Worm (Caenorhabditis elegans) whole organism, L3 larva: Measurements from ENCODE around the gene W01D2.6.
A peak's percentile ranks its signal among the peaks of the same experiment; 100 is the strongest.

Source experiments
- R02D3.7 ChIP-seq: fragments of 150-350 bp; optimal IDR thresholded peaks from 2 replicates; lab custom pipeline; 2014; ENCODE audit warnings: missing biosample characterization, missing genetic modification characterization
- ZK546.5 ChIP-seq: sonication (generic microtip); optimal IDR thresholded peaks from 2 replicates; lab custom pipeline; 2017; ENCODE audit warnings: missing biosample characterization, missing genetic modification characterization
- aly-2 ChIP-seq: fragments of 150-350 bp; optimal IDR thresholded peaks from 2 replicates; lab custom pipeline; 2014; ENCODE audit warnings: missing biosample characterization, missing genetic modification characterization
- ama-1 ChIP-seq: fragments of 150-350 bp; optimal IDR thresholded peaks from 2 replicates; lab custom pipeline; 2018
- ceh-16 ChIP-seq: sonication (generic microtip); optimal IDR thresholded peaks from 2 replicates; lab custom pipeline; 2017; ENCODE audit warnings: missing biosample characterization, missing genetic modification characterization
- ceh-82 ChIP-seq: fragments of 150-350 bp; optimal IDR thresholded peaks from 2 replicates; lab custom pipeline; 2014; ENCODE audit warnings: missing biosample characterization, missing genetic modification characterization
- ceh-9 ChIP-seq: sonication (generic microtip); optimal IDR thresholded peaks from 2 replicates; lab custom pipeline; 2018; ENCODE audit warnings: missing biosample characterization, missing genetic modification characterization
- egl-27 ChIP-seq: sonication (generic microtip); optimal IDR thresholded peaks from 4 replicates; lab custom pipeline; 2017; ENCODE audit warnings: missing biosample characterization, missing genetic modification reagents, missing genetic modification characterization
- elt-2 ChIP-seq: sonication (generic microtip); optimal IDR thresholded peaks from 2 replicates; lab custom pipeline; 2016; ENCODE audit warnings: missing genetic modification reagents, mild to moderate bottlenecking, missing genetic modification characterization, missing compliant biosample characterization
- elt-3 ChIP-seq, 3 experiments: fragments of 150-350 bp in 1 of 3; sonication (generic microtip) in 2 of 3; optimal IDR thresholded peaks; 2 replicates in 2 of 3; 4 replicates in 1 of 3; lab custom pipeline; 2014 to 2017; ENCODE audit warnings: missing biosample characterization in 3 of 3, missing genetic modification characterization in 3 of 3
- eor-1 ChIP-seq, 2 experiments: fragments of 150-350 bp; optimal IDR thresholded peaks; 2 replicates each; lab custom pipeline; 2014 to 2018; ENCODE audit warnings: missing biosample characterization in 2 of 2, missing genetic modification characterization in 2 of 2
- fkh-10 ChIP-seq: sonication (generic microtip); optimal IDR thresholded peaks from 2 replicates; lab custom pipeline; 2017; ENCODE audit warnings: missing biosample characterization, missing genetic modification reagents, missing genetic modification characterization
- fkh-2 ChIP-seq: fragments of 150-350 bp; optimal IDR thresholded peaks from 2 replicates; lab custom pipeline; 2014; ENCODE audit warnings: missing biosample characterization, missing genetic modification reagents, missing genetic modification characterization
- hmg-11 ChIP-seq: sonication (generic microtip); optimal IDR thresholded peaks from 2 replicates; lab custom pipeline; 2016; ENCODE audit warnings: missing genetic modification characterization, missing compliant biosample characterization
- jun-1 ChIP-seq: fragments of 150-350 bp; optimal IDR thresholded peaks from 2 replicates; lab custom pipeline; 2014; ENCODE audit warnings: missing biosample characterization, missing genetic modification reagents, missing genetic modification characterization
- lin-15B ChIP-seq: fragments of 150-350 bp; optimal IDR thresholded peaks from 2 replicates; lab custom pipeline; 2014; ENCODE audit warnings: missing biosample characterization, missing genetic modification characterization
- lin-39 ChIP-seq: fragments of 150-350 bp; optimal IDR thresholded peaks from 2 replicates; lab custom pipeline; 2018; ENCODE audit warnings: missing biosample characterization, missing genetic modification reagents, missing genetic modification characterization
- lsy-12 ChIP-seq: sonication (generic microtip); optimal IDR thresholded peaks from 2 replicates; lab custom pipeline; 2016; ENCODE audit warnings: mild to moderate bottlenecking, missing genetic modification characterization, missing compliant biosample characterization
- mdl-1 ChIP-seq: fragments of 150-350 bp; optimal IDR thresholded peaks from 2 replicates; lab custom pipeline; 2014; ENCODE audit warnings: missing biosample characterization, missing genetic modification characterization
- mml-1 ChIP-seq: fragments of 150-350 bp; sonication (generic microtip); optimal IDR thresholded peaks from 3 replicates; lab custom pipeline; 2014; ENCODE audit warnings: missing biosample characterization, missing genetic modification characterization
- nfya-1 ChIP-seq: sonication (generic microtip); optimal IDR thresholded peaks from 2 replicates; lab custom pipeline; 2017; ENCODE audit warnings: missing genetic modification characterization, mild to moderate bottlenecking, missing compliant biosample characterization, antibody characterized with exemption, moderate library complexity; ENCODE audit not compliant: insufficient read depth
- nhr-11 ChIP-seq: fragments of 150-350 bp; optimal IDR thresholded peaks from 2 replicates; lab custom pipeline; 2014; ENCODE audit warnings: missing biosample characterization, missing genetic modification characterization
- nhr-12 ChIP-seq: fragments of 150-350 bp; optimal IDR thresholded peaks from 2 replicates; lab custom pipeline; 2014; ENCODE audit warnings: missing biosample characterization, missing genetic modification characterization
- nhr-23 ChIP-seq: fragments of 150-350 bp; optimal IDR thresholded peaks from 2 replicates; lab custom pipeline; 2014; ENCODE audit warnings: missing biosample characterization, missing genetic modification reagents, missing genetic modification characterization
- nhr-237 ChIP-seq: fragments of 150-350 bp; optimal IDR thresholded peaks from 2 replicates; lab custom pipeline; 2014; ENCODE audit warnings: missing biosample characterization, missing genetic modification characterization
- nhr-28 ChIP-seq: fragments of 150-350 bp; optimal IDR thresholded peaks from 2 replicates; lab custom pipeline; 2014; ENCODE audit warnings: missing biosample characterization, missing genetic modification characterization
- nhr-43 ChIP-seq: sonication (generic microtip); optimal IDR thresholded peaks from 2 replicates; lab custom pipeline; 2016; ENCODE audit warnings: mild to moderate bottlenecking, missing genetic modification characterization, missing compliant biosample characterization; ENCODE audit not compliant: poor library complexity, severe bottlenecking
- nhr-67 ChIP-seq: fragments of 150-350 bp; optimal IDR thresholded peaks from 2 replicates; lab custom pipeline; 2014; ENCODE audit warnings: missing biosample characterization, missing genetic modification characterization
- nhr-76 ChIP-seq: fragments of 150-350 bp; sonication (generic microtip); optimal IDR thresholded peaks from 5 replicates; lab custom pipeline; 2014; ENCODE audit warnings: missing biosample characterization, missing genetic modification characterization
- nhr-77 ChIP-seq: fragments of 150-350 bp; optimal IDR thresholded peaks from 2 replicates; lab custom pipeline; 2014; ENCODE audit warnings: missing biosample characterization, missing genetic modification characterization
- pha-4 ChIP-seq: fragments of 150-350 bp; optimal IDR thresholded peaks from 2 replicates; lab custom pipeline; 2014; ENCODE audit warnings: missing biosample characterization, missing genetic modification reagents, missing genetic modification characterization
- pqm-1 ChIP-seq: fragments of 150-350 bp; optimal IDR thresholded peaks from 2 replicates; lab custom pipeline; 2017; ENCODE audit warnings: missing biosample characterization, missing genetic modification characterization, inconsistent platforms
- sea-2 ChIP-seq: fragments of 150-350 bp; sonication (generic microtip); optimal IDR thresholded peaks from 4 replicates; lab custom pipeline; 2014; ENCODE audit warnings: missing biosample characterization, missing genetic modification reagents, missing genetic modification characterization
- skn-1 ChIP-seq: fragments of 150-350 bp; optimal IDR thresholded peaks from 2 replicates; lab custom pipeline; 2014; ENCODE audit warnings: missing biosample characterization, missing genetic modification characterization
- snpc-4 ChIP-seq: fragments of 150-350 bp; optimal IDR thresholded peaks from 2 replicates; lab custom pipeline; 2014; ENCODE audit warnings: missing biosample characterization, missing genetic modification characterization
- tbx-2 ChIP-seq: sonication (generic microtip); optimal IDR thresholded peaks from 2 replicates; lab custom pipeline; 2016; ENCODE audit warnings: mild to moderate bottlenecking, missing genetic modification characterization, missing compliant biosample characterization
- unc-39 ChIP-seq: sonication (generic microtip); optimal IDR thresholded peaks from 4 replicates; lab custom pipeline; 2017; ENCODE audit warnings: missing biosample characterization, missing genetic modification characterization
- unc-62 ChIP-seq: fragments of 150-350 bp; sonication (generic microtip); optimal IDR thresholded peaks from 4 replicates; lab custom pipeline; 2014; ENCODE audit warnings: missing biosample characterization, missing genetic modification reagents, missing genetic modification characterization
- zag-1 ChIP-seq: fragments of 150-350 bp; optimal IDR thresholded peaks from 2 replicates; lab custom pipeline; 2014; ENCODE audit warnings: missing biosample characterization, missing genetic modification characterization
- ztf-11 ChIP-seq: fragments of 150-350 bp; optimal IDR thresholded peaks from 2 replicates; lab custom pipeline; 2014; ENCODE audit warnings: missing biosample characterization, missing genetic modification characterization
- ztf-4 ChIP-seq: fragments of 150-350 bp; optimal IDR thresholded peaks from 2 replicates; lab custom pipeline; 2014; ENCODE audit warnings: missing biosample characterization, missing genetic modification characterization

W01D2.6 gene

DNA sequence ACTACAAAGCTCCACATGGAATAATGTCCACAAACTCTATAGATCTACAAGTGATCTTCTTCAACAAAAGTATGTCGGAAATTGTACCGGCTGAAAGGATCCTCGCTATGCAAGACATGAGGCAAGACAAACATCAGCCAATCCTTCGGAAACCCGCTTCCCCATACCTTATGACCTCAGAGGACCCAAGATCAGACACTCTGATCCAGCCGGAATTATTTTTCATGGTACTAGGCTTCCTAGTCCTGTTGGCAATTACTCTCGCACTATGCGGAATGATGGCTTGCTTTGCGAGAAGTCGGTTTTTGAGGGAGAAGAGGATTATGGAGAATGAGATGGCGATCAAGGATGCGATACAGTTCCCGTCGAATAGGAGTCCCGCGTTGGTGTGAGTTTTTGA is 41.1 kb downstream of the W01D2.6 start:
- TF ChIP-seq elt-3 (tag; optimal IDR thresholded peaks at IDR 0.05; lab: Kevin White, UChicago) (no peak), nhr-23 (tag; lab: Kevin White, UChicago) (no peak), ceh-16 (tag; lab: Kevin White, UChicago) (no peak), unc-62 (GFP tag; lab: Kevin White, UChicago) (no peak), nhr-67 (tag; lab: Kevin White, UChicago) (no peak), aly-2 (no peak)

DNA sequence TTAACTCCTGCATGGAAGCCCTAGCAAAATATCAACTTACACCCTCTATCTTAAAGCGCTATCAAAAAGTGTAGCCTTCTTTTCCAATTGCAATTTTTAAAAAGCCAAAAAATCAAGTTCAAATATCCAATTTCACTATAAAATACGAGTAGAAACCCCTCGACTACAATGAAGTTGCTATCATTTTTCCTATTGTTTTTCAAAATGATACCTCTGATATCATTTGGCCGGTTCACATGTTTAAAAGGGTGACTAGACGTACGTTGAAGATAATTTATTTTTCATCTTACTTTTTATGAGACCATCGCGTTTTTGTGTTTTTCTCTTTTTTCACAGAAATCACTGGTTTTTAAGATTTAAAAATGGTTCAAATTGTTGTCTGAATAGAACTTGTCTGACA is 42.7 kb downstream of the W01D2.6 start, which contains the start of gene R05H10.1:
Gene R05H10.1 (plus strand): TSS at position 334 of the 400 bp plus-strand sequence.
- no peak for TF ChIP-seq nhr-28
- TF ChIP-seq nhr-12 (tag; lab: Kevin White, UChicago), result no peak
- no peak for TF ChIP-seq pqm-1 (tag; lab: Kevin White, UChicago)
- TF ChIP-seq nhr-67 (tag; lab: Kevin White, UChicago), result no peak
- TF ChIP-seq fkh-2 (tag; lab: Kevin White, UChicago), result no peak
- no peak for TF ChIP-seq nhr-23 (tag; lab: Kevin White, UChicago)
- TF ChIP-seq aly-2, result no peak
- TF ChIP-seq ztf-4 (tag; lab: Kevin White, UChicago), result no peak
- no peak for TF ChIP-seq lsy-12 (tag; lab: Kevin White, UChicago)
- no peak for TF ChIP-seq elt-2 (tag; lab: Kevin White, UChicago)
- no peak for TF ChIP-seq ceh-16 (tag; lab: Kevin White, UChicago)
- TF ChIP-seq sea-2 (GFP tag; lab: Kevin White, UChicago), result no peak
- TF ChIP-seq unc-62 (GFP tag; lab: Kevin White, UChicago), result no peak
- no peak for TF ChIP-seq fkh-10 (GFP tag; lab: Kevin White, UChicago)

DNA sequence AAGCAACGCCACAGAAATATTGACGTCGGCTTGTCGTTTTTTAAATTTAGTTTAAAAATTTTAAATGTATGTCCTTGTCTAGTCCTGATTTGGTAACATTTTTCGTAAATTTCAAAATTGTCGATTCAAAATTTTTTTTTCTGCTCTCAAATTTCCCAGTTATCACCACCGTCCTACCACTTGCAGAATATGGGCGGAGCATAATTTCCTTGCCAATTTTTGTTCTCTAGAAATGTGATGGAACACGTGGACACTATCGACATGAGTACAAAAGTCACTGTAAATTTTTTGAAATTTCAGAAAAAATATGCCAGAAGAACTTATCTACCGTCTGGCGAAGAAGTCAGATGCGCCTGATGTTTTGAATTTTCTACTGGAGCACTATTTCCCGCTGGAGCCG is 46.4 kb downstream of the W01D2.6 start, which contains the start of gene R05H10.7:
Gene R05H10.7 (plus strand): TSS at position 301 of the 400 bp plus-strand sequence.
- TF ChIP-seq snpc-4 (tag; lab: Kevin White, UChicago) (no peak), lsy-12 (tag; lab: Kevin White, UChicago) (no peak), hmg-11 (tag; lab: Kevin White, UChicago) (no peak), eor-1 (tag; optimal IDR thresholded peaks at IDR 0.05; lab: Kevin White, UChicago) (no peak), mdl-1 (tag; lab: Kevin White, UChicago) (no peak), mml-1 (tag; lab: Kevin White, UChicago) (no peak), skn-1 (tag; lab: Kevin White, UChicago) (no peak)

DNA sequence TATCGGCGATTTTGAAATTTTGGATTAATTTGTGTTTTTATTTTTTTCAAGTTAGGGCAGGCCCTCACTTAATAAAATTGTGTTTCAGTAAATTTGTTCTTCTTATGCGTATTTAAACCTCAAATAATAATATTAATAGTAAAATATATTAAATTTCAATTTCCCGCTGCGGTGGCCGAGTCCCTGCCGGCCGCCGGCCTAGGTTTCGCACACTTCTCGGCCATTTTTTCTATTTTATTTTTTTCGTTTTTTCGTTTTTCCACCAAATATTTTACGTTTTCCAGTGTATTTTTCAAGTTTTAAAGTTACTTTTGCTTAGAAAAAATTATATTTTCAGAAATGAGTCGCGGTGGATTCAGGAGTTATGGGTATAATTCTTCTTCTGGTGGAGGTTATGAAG is 48.1 kb downstream of the W01D2.6 start, which contains the start of gene rbm-28:
Gene rbm-28 (plus strand): TSS at position 338 of the 400 bp plus-strand sequence.
- TF ChIP-seq jun-1 (no peak), nhr-77 (tag; lab: Kevin White, UChicago) (no peak), unc-39 (no peak), ZK546.5 (tag; lab: Kevin White, UChicago) (no peak), nhr-76 (tag; lab: Kevin White, UChicago) (no peak), lin-15B (tag; lab: Kevin White, UChicago) (peak; percentile 54), R02D3.7 (tag; lab: Kevin White, UChicago) (no peak), nhr-28 (no peak), mdl-1 (tag; lab: Kevin White, UChicago) (no peak), mml-1 (tag; lab: Kevin White, UChicago) (no peak), hmg-11 (tag; lab: Kevin White, UChicago) (peak; percentile 40), lin-39 (tag; lab: Kevin White, UChicago) (no peak), ceh-9 (tag; lab: Kevin White, UChicago) (no peak), nhr-11 (tag; lab: Kevin White, UChicago) (no peak), ama-1 (lab: Kevin White, UChicago) (no peak), elt-2 (tag; lab: Kevin White, UChicago) (no peak), zag-1 (tag; lab: Kevin White, UChicago) (no peak), ztf-11 (tag; lab: Kevin White, UChicago) (no peak), ceh-82 (no peak), skn-1 (tag; lab: Kevin White, UChicago) (no peak), nhr-12 (tag; lab: Kevin White, UChicago) (no peak), pha-4 (tag; lab: Kevin White, UChicago) (no peak), nfya-1 (tag; lab: Kevin White, UChicago) (peak; percentile 31), snpc-4 (tag; lab: Kevin White, UChicago) (peak; percentile 35), egl-27 (tag; lab: Kevin White, UChicago) (no peak), tbx-2 (tag; lab: Kevin White, UChicago) (no peak), nhr-23 (tag; lab: Kevin White, UChicago) (peak; percentile 47), lsy-12 (tag; lab: Kevin White, UChicago) (no peak), elt-3 (tag; optimal IDR thresholded peaks at IDR 0.05; lab: Kevin White, UChicago) (no peak), sea-2 (GFP tag; lab: Kevin White, UChicago) (no peak), ztf-4 (tag; lab: Kevin White, UChicago) (no peak), aly-2 (no peak), nhr-43 (tag; lab: Kevin White, UChicago) (no peak), nhr-237 (tag; lab: Kevin White, UChicago) (no peak), unc-62 (GFP tag; lab: Kevin White, UChicago) (no peak), fkh-2 (tag; lab: Kevin White, UChicago) (no peak)
